Worm (Caenorhabditis elegans) whole organism, L3 larva: ENCODE measurements around the gene ugt-40.
A peak's percentile ranks its signal among the peaks of the same experiment; 100 is the strongest.

Experiments
- R02D3.7 ChIP-seq: fragments of 150-350 bp; optimal IDR thresholded peaks from 2 replicates; lab custom pipeline; 2014; ENCODE audit warnings: missing biosample characterization, missing genetic modification characterization
- ZK546.5 ChIP-seq: sonication (generic microtip); optimal IDR thresholded peaks from 2 replicates; lab custom pipeline; 2017; ENCODE audit warnings: missing biosample characterization, missing genetic modification characterization
- aly-2 ChIP-seq: fragments of 150-350 bp; optimal IDR thresholded peaks from 2 replicates; lab custom pipeline; 2014; ENCODE audit warnings: missing biosample characterization, missing genetic modification characterization
- ama-1 ChIP-seq: fragments of 150-350 bp; optimal IDR thresholded peaks from 2 replicates; lab custom pipeline; 2018
- ceh-16 ChIP-seq: sonication (generic microtip); optimal IDR thresholded peaks from 2 replicates; lab custom pipeline; 2017; ENCODE audit warnings: missing biosample characterization, missing genetic modification characterization
- ceh-82 ChIP-seq: fragments of 150-350 bp; optimal IDR thresholded peaks from 2 replicates; lab custom pipeline; 2014; ENCODE audit warnings: missing biosample characterization, missing genetic modification characterization
- ceh-9 ChIP-seq: sonication (generic microtip); optimal IDR thresholded peaks from 2 replicates; lab custom pipeline; 2018; ENCODE audit warnings: missing biosample characterization, missing genetic modification characterization
- daf-12 ChIP-seq: fragments of 150-350 bp; optimal IDR thresholded peaks from 2 replicates; lab custom pipeline; 2014; ENCODE audit warnings: missing biosample characterization, missing genetic modification reagents, missing genetic modification characterization
- egl-27 ChIP-seq: sonication (generic microtip); optimal IDR thresholded peaks from 4 replicates; lab custom pipeline; 2017; ENCODE audit warnings: missing biosample characterization, missing genetic modification reagents, missing genetic modification characterization
- egl-5 ChIP-seq: fragments of 150-350 bp; optimal IDR thresholded peaks from 2 replicates; lab custom pipeline; 2017; ENCODE audit warnings: missing biosample characterization, missing genetic modification reagents, missing genetic modification characterization, inconsistent platforms
- elt-1 ChIP-seq: fragments of 150-350 bp; optimal IDR thresholded peaks from 2 replicates; lab custom pipeline; 2014; ENCODE audit warnings: missing biosample characterization, missing genetic modification characterization
- elt-2 ChIP-seq: sonication (generic microtip); optimal IDR thresholded peaks from 2 replicates; lab custom pipeline; 2016; ENCODE audit warnings: missing genetic modification reagents, mild to moderate bottlenecking, missing genetic modification characterization, missing compliant biosample characterization
- elt-3 ChIP-seq, 3 experiments: fragments of 150-350 bp in 1 of 3; sonication (generic microtip) in 2 of 3; optimal IDR thresholded peaks; 2 replicates in 2 of 3; 4 replicates in 1 of 3; lab custom pipeline; 2014 to 2017; ENCODE audit warnings: missing biosample characterization in 3 of 3, missing genetic modification characterization in 3 of 3
- fkh-10 ChIP-seq: sonication (generic microtip); optimal IDR thresholded peaks from 2 replicates; lab custom pipeline; 2017; ENCODE audit warnings: missing biosample characterization, missing genetic modification reagents, missing genetic modification characterization
- fos-1 ChIP-seq: fragments of 150-350 bp; optimal IDR thresholded peaks from 2 replicates; lab custom pipeline; 2014; ENCODE audit warnings: missing biosample characterization, missing genetic modification characterization
- hmg-11 ChIP-seq: sonication (generic microtip); optimal IDR thresholded peaks from 2 replicates; lab custom pipeline; 2016; ENCODE audit warnings: missing genetic modification characterization, missing compliant biosample characterization
- lin-15B ChIP-seq: fragments of 150-350 bp; optimal IDR thresholded peaks from 2 replicates; lab custom pipeline; 2014; ENCODE audit warnings: missing biosample characterization, missing genetic modification characterization
- mml-1 ChIP-seq: fragments of 150-350 bp; sonication (generic microtip); optimal IDR thresholded peaks from 3 replicates; lab custom pipeline; 2014; ENCODE audit warnings: missing biosample characterization, missing genetic modification characterization
- nfya-1 ChIP-seq: sonication (generic microtip); optimal IDR thresholded peaks from 2 replicates; lab custom pipeline; 2017; ENCODE audit warnings: missing genetic modification characterization, mild to moderate bottlenecking, missing compliant biosample characterization, antibody characterized with exemption, moderate library complexity; ENCODE audit not compliant: insufficient read depth
- nhr-11 ChIP-seq: fragments of 150-350 bp; optimal IDR thresholded peaks from 2 replicates; lab custom pipeline; 2014; ENCODE audit warnings: missing biosample characterization, missing genetic modification characterization
- nhr-12 ChIP-seq: fragments of 150-350 bp; optimal IDR thresholded peaks from 2 replicates; lab custom pipeline; 2014; ENCODE audit warnings: missing biosample characterization, missing genetic modification characterization
- nhr-23 ChIP-seq: fragments of 150-350 bp; optimal IDR thresholded peaks from 2 replicates; lab custom pipeline; 2014; ENCODE audit warnings: missing biosample characterization, missing genetic modification reagents, missing genetic modification characterization
- nhr-237 ChIP-seq: fragments of 150-350 bp; optimal IDR thresholded peaks from 2 replicates; lab custom pipeline; 2014; ENCODE audit warnings: missing biosample characterization, missing genetic modification characterization
- nhr-25 ChIP-seq: sonication (generic microtip); optimal IDR thresholded peaks from 2 replicates; lab custom pipeline; 2017; ENCODE audit warnings: missing biosample characterization, missing genetic modification characterization
- nhr-28 ChIP-seq: fragments of 150-350 bp; optimal IDR thresholded peaks from 2 replicates; lab custom pipeline; 2014; ENCODE audit warnings: missing biosample characterization, missing genetic modification characterization
- nhr-43 ChIP-seq: sonication (generic microtip); optimal IDR thresholded peaks from 2 replicates; lab custom pipeline; 2016; ENCODE audit warnings: mild to moderate bottlenecking, missing genetic modification characterization, missing compliant biosample characterization; ENCODE audit not compliant: poor library complexity, severe bottlenecking
- nhr-67 ChIP-seq: fragments of 150-350 bp; optimal IDR thresholded peaks from 2 replicates; lab custom pipeline; 2014; ENCODE audit warnings: missing biosample characterization, missing genetic modification characterization
- nhr-76 ChIP-seq: fragments of 150-350 bp; sonication (generic microtip); optimal IDR thresholded peaks from 5 replicates; lab custom pipeline; 2014; ENCODE audit warnings: missing biosample characterization, missing genetic modification characterization
- nhr-77 ChIP-seq: fragments of 150-350 bp; optimal IDR thresholded peaks from 2 replicates; lab custom pipeline; 2014; ENCODE audit warnings: missing biosample characterization, missing genetic modification characterization
- pha-4 ChIP-seq: fragments of 150-350 bp; optimal IDR thresholded peaks from 2 replicates; lab custom pipeline; 2014; ENCODE audit warnings: missing biosample characterization, missing genetic modification reagents, missing genetic modification characterization
- pqm-1 ChIP-seq: fragments of 150-350 bp; optimal IDR thresholded peaks from 2 replicates; lab custom pipeline; 2017; ENCODE audit warnings: missing biosample characterization, missing genetic modification characterization, inconsistent platforms
- skn-1 ChIP-seq: fragments of 150-350 bp; optimal IDR thresholded peaks from 2 replicates; lab custom pipeline; 2014; ENCODE audit warnings: missing biosample characterization, missing genetic modification characterization
- tbx-2 ChIP-seq: sonication (generic microtip); optimal IDR thresholded peaks from 2 replicates; lab custom pipeline; 2016; ENCODE audit warnings: mild to moderate bottlenecking, missing genetic modification characterization, missing compliant biosample characterization
- unc-39 ChIP-seq: sonication (generic microtip); optimal IDR thresholded peaks from 4 replicates; lab custom pipeline; 2017; ENCODE audit warnings: missing biosample characterization, missing genetic modification characterization
- ztf-11 ChIP-seq: fragments of 150-350 bp; optimal IDR thresholded peaks from 2 replicates; lab custom pipeline; 2014; ENCODE audit warnings: missing biosample characterization, missing genetic modification characterization
- ztf-4 ChIP-seq: fragments of 150-350 bp; optimal IDR thresholded peaks from 2 replicates; lab custom pipeline; 2014; ENCODE audit warnings: missing biosample characterization, missing genetic modification characterization

ugt-40 gene

ce11 chrV:7166709-7167108 is 24.9 kb upstream of the ugt-40 start, which contains the start of gene ugt-36:
Gene ugt-36 (plus strand): TSS chrV:7167009.
- TF ChIP-seq egl-5 (tag; lab: Kevin White, UChicago) = no peak
- no peak for TF ChIP-seq daf-12
- TF ChIP-seq fos-1 (tag; lab: Kevin White, UChicago) = no peak
- TF ChIP-seq fkh-10 (GFP tag; lab: Kevin White, UChicago) = no peak
- no peak for TF ChIP-seq ceh-82 (tag; lab: Kevin White, UChicago)
- no peak for TF ChIP-seq elt-2 (tag; lab: Kevin White, UChicago)
- no peak for TF ChIP-seq ztf-11
- no peak for TF ChIP-seq pqm-1 (tag; lab: Kevin White, UChicago)
- no peak for TF ChIP-seq ceh-16 (tag; lab: Kevin White, UChicago)
- TF ChIP-seq nhr-67 (tag; lab: Kevin White, UChicago) = no peak
- no peak for TF ChIP-seq nhr-77
- no peak for TF ChIP-seq hmg-11 (tag; lab: Kevin White, UChicago)
- no peak for TF ChIP-seq ama-1
- TF ChIP-seq nhr-237 (tag; lab: Kevin White, UChicago) = no peak
- no peak for TF ChIP-seq aly-2 (tag; lab: Kevin White, UChicago)
- no peak for TF ChIP-seq elt-1 (tag; lab: Kevin White, UChicago)
- no peak for TF ChIP-seq ZK546.5 (tag; lab: Kevin White, UChicago)
- TF ChIP-seq nhr-43 (tag; lab: Kevin White, UChicago) = no peak
- TF ChIP-seq nfya-1 (tag; lab: Kevin White, UChicago) = no peak

ce11 chrV:7164210-7164609 is 22.4 kb upstream of the ugt-40 start, which contains the start of gene srh-83:
Gene srh-83 (plus strand): TSS chrV:7164510.
- TF ChIP-seq tbx-2 (tag; lab: Kevin White, UChicago) = no peak
- TF ChIP-seq fos-1 (tag; lab: Kevin White, UChicago) = no peak
- no peak for TF ChIP-seq pqm-1 (tag; lab: Kevin White, UChicago)
- TF ChIP-seq nhr-12 (tag; lab: Kevin White, UChicago) = no peak
- no peak for TF ChIP-seq nfya-1 (tag; lab: Kevin White, UChicago)
- no peak for TF ChIP-seq ztf-4
- TF ChIP-seq R02D3.7 (tag; lab: Kevin White, UChicago) = no peak
- no peak for TF ChIP-seq nhr-28
- TF ChIP-seq nhr-11 (tag; lab: Kevin White, UChicago) = no peak

DNA sequence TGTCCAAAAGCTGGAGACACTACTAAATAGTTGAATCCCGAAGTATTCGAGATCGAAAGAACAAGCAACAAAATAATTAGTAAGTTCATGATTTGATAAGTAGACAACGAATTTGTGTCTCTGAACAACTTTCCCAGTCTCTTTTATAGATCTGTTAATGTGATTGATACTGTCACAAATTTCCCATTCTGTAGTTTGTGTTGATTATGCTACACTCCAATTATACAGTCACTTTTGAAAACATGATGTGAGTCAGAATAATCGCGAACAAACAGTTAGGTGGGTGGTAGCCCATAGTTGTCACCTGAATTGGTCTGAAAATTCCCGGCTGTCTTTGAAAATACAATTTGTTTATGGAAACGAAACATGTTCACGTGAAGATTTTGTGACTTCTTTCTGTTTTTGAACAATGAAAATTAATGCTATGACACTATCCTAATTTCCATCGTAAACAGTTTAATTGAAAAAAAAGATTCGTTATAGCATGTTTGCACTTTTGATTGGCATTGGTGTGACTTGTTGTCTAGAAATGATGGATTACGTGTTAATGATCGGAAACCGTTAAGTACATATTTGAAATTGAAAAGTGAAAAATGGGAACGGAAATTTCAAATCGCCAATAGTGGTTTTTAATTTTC is 21.8 kb upstream of the ugt-40 start, which contains the start of gene ugt-41:
ugt-41 (minus strand) TSS at position 119 of the 638 bp plus-strand sequence.
- TF ChIP-seq nhr-77 (no peak), elt-2 (tag; lab: Kevin White, UChicago) (peak; percentile 15)
- TF ChIP-seq, all 47 proteins: peak for 1

DNA sequence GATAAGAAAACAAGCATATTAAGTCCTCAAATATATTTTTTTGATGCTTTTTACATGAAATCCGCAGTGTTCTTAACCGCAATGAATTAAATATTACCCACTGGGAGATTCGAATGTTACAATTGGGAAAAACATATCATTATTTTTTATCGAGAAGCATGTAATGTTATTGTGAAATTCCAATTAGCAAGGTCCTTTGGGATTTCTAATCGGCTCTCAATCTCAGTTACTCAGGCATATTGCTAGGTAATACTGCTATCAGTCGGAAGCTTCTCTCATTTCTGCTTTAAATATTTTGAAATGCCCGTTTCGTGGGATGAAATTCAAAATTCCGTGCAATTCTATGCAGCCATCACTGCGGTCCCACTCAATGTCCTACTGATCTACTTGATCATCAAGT is 17.6 kb upstream of the ugt-40 start, which contains the start of gene str-204:
str-204 (plus strand) TSS at position 301 of the 400 bp plus-strand sequence.
- no peak for TF ChIP-seq unc-39 (tag; lab: Kevin White, UChicago)

DNA sequence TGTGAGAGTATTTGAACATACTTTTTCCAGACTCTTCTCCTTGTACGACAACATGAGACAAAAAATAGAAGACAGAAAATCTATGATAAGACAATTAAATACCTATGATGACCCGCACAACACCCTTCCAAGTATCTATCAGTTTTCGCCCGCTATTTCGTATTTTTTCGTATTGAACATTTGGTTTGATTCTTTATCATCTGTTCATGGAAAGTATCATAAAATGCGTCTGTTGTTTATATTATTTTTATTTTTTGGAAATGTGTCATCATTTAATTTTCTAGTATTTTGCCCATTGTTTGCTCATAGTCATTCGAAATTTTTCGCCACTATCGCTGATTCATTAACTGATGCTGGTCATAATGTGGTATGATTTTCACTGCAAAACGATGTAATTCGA is 15.3 kb upstream of the ugt-40 start, which contains the start of gene ugt-39:
ugt-39 (plus strand) TSS at position 54 of the 400 bp plus-strand sequence.
- no peak for TF ChIP-seq daf-12
- TF ChIP-seq pqm-1 (tag; lab: Kevin White, UChicago) = peak; percentile 69
- TF ChIP-seq skn-1 (tag; lab: Kevin White, UChicago) = peak; percentile 38
- TF ChIP-seq elt-2 (tag; lab: Kevin White, UChicago) = peak; percentile 61

DNA sequence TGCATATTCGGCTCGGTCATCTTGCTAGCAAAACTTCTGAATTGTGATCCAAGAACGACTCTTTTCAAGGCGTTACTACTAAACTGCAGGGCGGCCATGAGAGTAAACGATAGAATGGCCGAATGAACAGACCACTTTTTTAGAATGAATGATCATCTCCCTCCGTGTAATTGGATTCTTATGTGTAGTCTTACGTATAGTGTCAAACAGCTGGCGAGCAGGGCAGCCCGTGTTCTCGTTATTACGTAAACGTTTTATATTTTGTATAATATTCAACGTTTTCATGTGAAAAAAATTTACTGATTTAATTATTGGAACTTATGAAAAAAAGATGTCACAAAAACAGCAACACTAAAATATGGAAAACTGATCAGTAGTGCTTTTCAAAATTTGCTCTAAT is 14.3 kb upstream of the ugt-40 start, which contains the start of gene F10D2.10:
F10D2.10 (minus strand) TSS at position 101 of the 400 bp plus-strand sequence.
- TF ChIP-seq elt-3 (tag; optimal IDR thresholded peaks at IDR 0.05; lab: Kevin White, UChicago) = no peak
- no peak for TF ChIP-seq aly-2 (tag; lab: Kevin White, UChicago)
- TF ChIP-seq fos-1 (tag; lab: Kevin White, UChicago) = no peak
- TF ChIP-seq tbx-2 (tag; lab: Kevin White, UChicago) = no peak
- no peak for TF ChIP-seq ZK546.5 (tag; lab: Kevin White, UChicago)
- no peak for TF ChIP-seq ceh-9 (tag; lab: Kevin White, UChicago)
- TF ChIP-seq egl-27 = no peak
- no peak for TF ChIP-seq nhr-23
- TF ChIP-seq ama-1 = no peak
- TF ChIP-seq ztf-4 = no peak
- no peak for TF ChIP-seq lin-15B (tag; lab: Kevin White, UChicago)
- no peak for TF ChIP-seq nhr-76 (tag; lab: Kevin White, UChicago)
- TF ChIP-seq nhr-12 (tag; lab: Kevin White, UChicago) = no peak
- no peak for TF ChIP-seq pha-4 (tag; lab: Kevin White, UChicago)
- TF ChIP-seq daf-12 = no peak
- no peak for TF ChIP-seq nhr-25
- no peak for TF ChIP-seq mml-1 (tag; lab: Kevin White, UChicago)
- TF ChIP-seq nhr-28 = no peak
- TF ChIP-seq pqm-1 (tag; lab: Kevin White, UChicago) = no peak
